Fruit fly (Drosophila melanogaster) whole organism: ENCODE data around the gene slam.

ENCODE experiments used
- EcR ChIP-seq, 2 experiments: fragments of >200 bp; optimal IDR thresholded peaks; 2 replicates each; lab custom pipeline; 2017; ENCODE audit warnings: missing biosample characterization in 2 of 2, missing genetic modification characterization in 2 of 2, missing genetic modification reagents in 2 of 2
- psq ChIP-seq: fragments of >200 bp; optimal IDR thresholded peaks from 2 replicates; lab custom pipeline; 2017
- usp ChIP-seq: fragments of >200 bp; optimal IDR thresholded peaks from 2 replicates; lab custom pipeline; 2017; ENCODE audit warnings: missing biosample characterization, missing genetic modification characterization, mixed read lengths

- TF ChIP-seq usp (GFP tag; lab: Kevin White, UChicago) (no peak), EcR (GFP tag; optimal IDR thresholded peaks at IDR 0.05; lab: Kevin White, UChicago) (no peak), psq (no peak)
Measured at dm6 chr2L:6373141-6373540, 953 bp downstream of the slam start.
